Worm (Caenorhabditis elegans) whole organism, L1 larva: ENCODE results near the gene ncx-8.
A peak's percentile ranks its signal among the peaks of the same experiment; 100 is the strongest.

Experiments used
- C16A3.4 ChIP-seq: fragments of 150-350 bp; optimal IDR thresholded peaks from 2 replicates; lab custom pipeline; 2014; ENCODE audit warnings: missing biosample characterization, missing genetic modification characterization
- C34B4.2 ChIP-seq: sonication (generic microtip); optimal IDR thresholded peaks from 2 replicates; lab custom pipeline; 2017; ENCODE audit warnings: mild to moderate bottlenecking, missing genetic modification characterization, missing compliant biosample characterization
- F16B12.6 ChIP-seq: fragments of 150-350 bp; optimal IDR thresholded peaks from 2 replicates; lab custom pipeline; 2014; ENCODE audit warnings: missing biosample characterization, missing genetic modification characterization
- aha-1 ChIP-seq: fragments of 150-350 bp; optimal IDR thresholded peaks from 2 replicates; lab custom pipeline; 2014; ENCODE audit warnings: missing biosample characterization, missing genetic modification characterization
- aly-2 ChIP-seq: fragments of 150-350 bp; optimal IDR thresholded peaks from 2 replicates; lab custom pipeline; 2014; ENCODE audit warnings: missing biosample characterization, missing genetic modification characterization
- ama-1 ChIP-seq: fragments of 150-350 bp; optimal IDR thresholded peaks from 2 replicates; lab custom pipeline; 2014
- blmp-1 ChIP-seq: fragments of 150-350 bp; optimal IDR thresholded peaks from 2 replicates; lab custom pipeline; 2014; ENCODE audit warnings: missing biosample characterization, missing genetic modification characterization
- ceh-8 ChIP-seq: fragments of 200-800 bp; sonication (Bioruptor generic); optimal IDR thresholded peaks from 2 replicates; lab custom pipeline; 2018; ENCODE audit warnings: mild to moderate bottlenecking, missing genetic modification characterization, moderate library complexity, missing compliant biosample characterization
- ceh-82 ChIP-seq, 3 experiments: fragments of 150-350 bp in 1 of 3; sonication (generic microtip) in 2 of 3; optimal IDR thresholded peaks; 2 replicates each; lab custom pipeline; 2014 to 2017; ENCODE audit warnings: missing biosample characterization in 3 of 3, missing genetic modification characterization in 3 of 3
- ces-1 ChIP-seq: fragments of 150-350 bp; optimal IDR thresholded peaks from 2 replicates; lab custom pipeline; 2014; ENCODE audit warnings: missing biosample characterization, missing genetic modification reagents, missing genetic modification characterization
- efl-1 ChIP-seq, 4 experiments: fragments of 150-350 bp; optimal IDR thresholded peaks in 3 of 4; peaks in 1 of 4; 1 replicate in 1 of 4; 2 replicates in 3 of 4; lab custom pipeline; 2014; ENCODE audit warnings: missing biosample characterization in 2 of 4, missing genetic modification characterization in 2 of 4, missing genetic modification reagents in 2 of 4
- efl-3 ChIP-seq: fragments of 200-800 bp; sonication (Bioruptor generic); optimal IDR thresholded peaks from 2 replicates; lab custom pipeline; 2018; ENCODE audit warnings: mild to moderate bottlenecking, missing genetic modification characterization, missing compliant biosample characterization
- egl-13 ChIP-seq: sonication (generic microtip); optimal IDR thresholded peaks from 2 replicates; lab custom pipeline; 2016; ENCODE audit warnings: missing genotype, missing genetic modification reagents, missing genetic modification characterization, missing compliant biosample characterization
- elt-2 ChIP-seq: sonication (generic microtip); optimal IDR thresholded peaks from 2 replicates; lab custom pipeline; 2016; ENCODE audit warnings: missing genetic modification characterization, mild to moderate bottlenecking, inconsistent platforms, missing compliant biosample characterization, missing genetic modification reagents
- elt-3 ChIP-seq, 6 experiments: fragments of 150-350 bp in 1 of 6; sonication (generic microtip); optimal IDR thresholded peaks; 2 replicates each; lab custom pipeline; 2017 to 2018; ENCODE audit warnings: missing biosample characterization in 6 of 6, missing genetic modification characterization in 6 of 6, inconsistent platforms in 1 of 6
- fos-1 ChIP-seq: fragments of 150-350 bp; optimal IDR thresholded peaks from 2 replicates; lab custom pipeline; 2014; ENCODE audit warnings: missing biosample characterization, missing genetic modification characterization
- hlh-17 ChIP-seq: fragments of 200-800 bp; sonication (Bioruptor generic); optimal IDR thresholded peaks from 2 replicates; lab custom pipeline; 2018; ENCODE audit warnings: missing genetic modification characterization, mild to moderate bottlenecking, missing compliant biosample characterization, moderate library complexity, borderline replicate concordance
- hlh-4 ChIP-seq: sonication (generic microtip); optimal IDR thresholded peaks from 2 replicates; lab custom pipeline; 2016; ENCODE audit warnings: mild to moderate bottlenecking, missing genetic modification characterization, missing compliant biosample characterization
- isw-1 ChIP-seq: fragments of 200-800 bp; sonication (Bioruptor generic); IDR thresholded peaks from 2 replicates; pipeline ENCODE4 v1.3.6; 2022; ENCODE audit warnings: missing genetic modification characterization, missing compliant biosample characterization
- lin-13 ChIP-seq: fragments of 150-350 bp; optimal IDR thresholded peaks from 2 replicates; lab custom pipeline; 2014; ENCODE audit warnings: missing biosample characterization, missing genetic modification reagents, missing genetic modification characterization
- lin-14 ChIP-seq: fragments of 200-800 bp; sonication (Bioruptor generic); optimal IDR thresholded peaks from 2 replicates; lab custom pipeline; 2018; ENCODE audit warnings: mild to moderate bottlenecking, missing genetic modification characterization, moderate library complexity, missing compliant biosample characterization
- lin-15B ChIP-seq: fragments of 150-350 bp; sonication (generic microtip); optimal IDR thresholded peaks from 3 replicates; lab custom pipeline; 2014; ENCODE audit warnings: missing biosample characterization, missing genetic modification characterization
- lin-35 ChIP-seq, 2 experiments: fragments of 150-350 bp; optimal IDR thresholded peaks; 2 replicates each; lab custom pipeline; 2014; ENCODE audit warnings: missing biosample characterization in 2 of 2, missing genetic modification characterization in 2 of 2, missing genetic modification reagents in 2 of 2
- lin-39 ChIP-seq: fragments of 150-350 bp; optimal IDR thresholded peaks from 2 replicates; lab custom pipeline; 2014; ENCODE audit warnings: missing biosample characterization, missing genetic modification reagents, missing genetic modification characterization
- lir-3 ChIP-seq: sonication (generic microtip); optimal IDR thresholded peaks from 2 replicates; lab custom pipeline; 2016; ENCODE audit warnings: mild to moderate bottlenecking, missing genetic modification characterization, moderate library complexity, missing compliant biosample characterization; ENCODE audit not compliant: poor library complexity
- mab-9 ChIP-seq: fragments of 200-800 bp; sonication (Bioruptor generic); IDR thresholded peaks from 2 replicates; pipeline ENCODE4 v1.3.6; 2022; ENCODE audit warnings: missing genetic modification reagents, missing genetic modification characterization, missing compliant biosample characterization
- mdl-1 ChIP-seq, 2 experiments: fragments of 150-350 bp; optimal IDR thresholded peaks; 2 replicates each; lab custom pipeline; 2014 to 2017; ENCODE audit warnings: missing biosample characterization in 2 of 2, missing genetic modification characterization in 2 of 2, inconsistent platforms in 1 of 2
- mef-2 ChIP-seq: fragments of 150-350 bp; optimal IDR thresholded peaks from 2 replicates; lab custom pipeline; 2014; ENCODE audit warnings: missing biosample characterization, missing genetic modification characterization
- mep-1 ChIP-seq: fragments of 150-350 bp; optimal IDR thresholded peaks from 2 replicates; lab custom pipeline; 2014; ENCODE audit warnings: missing biosample characterization, missing genetic modification characterization
- nhr-12 ChIP-seq: sonication (generic microtip); optimal IDR thresholded peaks from 2 replicates; lab custom pipeline; 2017; ENCODE audit warnings: missing biosample characterization, missing genetic modification characterization
- nhr-19 ChIP-seq: fragments of 200-800 bp; sonication (Bioruptor generic); conservative IDR thresholded peaks from 2 replicates; pipeline ENCODE4 v1.3.6; 2022; ENCODE audit warnings: missing genetic modification characterization, missing compliant biosample characterization
- nhr-20 ChIP-seq: sonication (generic microtip); optimal IDR thresholded peaks from 2 replicates; lab custom pipeline; 2016; ENCODE audit warnings: mild to moderate bottlenecking, missing genetic modification characterization, missing compliant biosample characterization
- nhr-47 ChIP-seq: sonication (generic microtip); optimal IDR thresholded peaks from 2 replicates; lab custom pipeline; 2016; ENCODE audit warnings: mild to moderate bottlenecking, missing genetic modification characterization, moderate library complexity, missing compliant biosample characterization
- nhr-71 ChIP-seq: sonication (generic microtip); optimal IDR thresholded peaks from 2 replicates; lab custom pipeline; 2016; ENCODE audit warnings: mild to moderate bottlenecking, missing genetic modification characterization, moderate library complexity, missing compliant biosample characterization
- nhr-76 ChIP-seq: sonication (generic microtip); optimal IDR thresholded peaks from 2 replicates; lab custom pipeline; 2017; ENCODE audit warnings: missing biosample characterization, missing genetic modification characterization
- nhr-84 ChIP-seq: sonication (generic microtip); optimal IDR thresholded peaks from 2 replicates; lab custom pipeline; 2017; ENCODE audit warnings: missing biosample characterization, missing genetic modification characterization
- nhr-85 ChIP-seq: sonication (generic microtip); peaks from one replicate; lab custom pipeline; 2016; ENCODE audit warnings: missing genetic modification characterization, inconsistent platforms, missing compliant biosample characterization
- nhr-90 ChIP-seq: sonication (generic microtip); optimal IDR thresholded peaks from 2 replicates; lab custom pipeline; 2016; ENCODE audit warnings: mild to moderate bottlenecking, missing genetic modification characterization, missing compliant biosample characterization; ENCODE audit not compliant: poor library complexity
- pqm-1 ChIP-seq: sonication (generic microtip); optimal IDR thresholded peaks from 3 replicates; lab custom pipeline; 2017; ENCODE audit warnings: missing biosample characterization, missing genetic modification characterization
- skn-1 ChIP-seq: fragments of 150-350 bp; optimal IDR thresholded peaks from 2 replicates; lab custom pipeline; 2014; ENCODE audit warnings: missing biosample characterization, missing genetic modification characterization
- sox-4 ChIP-seq: sonication (generic microtip); optimal IDR thresholded peaks from 2 replicates; lab custom pipeline; 2016; ENCODE audit warnings: missing genetic modification characterization, missing compliant biosample characterization
- swsn-7 ChIP-seq: sonication (generic microtip); optimal IDR thresholded peaks from 2 replicates; lab custom pipeline; 2016; ENCODE audit warnings: missing genetic modification characterization, missing compliant biosample characterization
- tlp-1 ChIP-seq: fragments of 150-350 bp; optimal IDR thresholded peaks from 2 replicates; lab custom pipeline; 2014; ENCODE audit warnings: missing biosample characterization, missing genetic modification characterization
- unc-130 ChIP-seq: fragments of 150-350 bp; optimal IDR thresholded peaks from 2 replicates; lab custom pipeline; 2017; ENCODE audit warnings: missing biosample characterization, missing genetic modification characterization, inconsistent platforms
- unc-30 ChIP-seq: sonication (generic microtip); optimal IDR thresholded peaks from 2 replicates; lab custom pipeline; 2017; ENCODE audit warnings: missing biosample characterization, missing genetic modification characterization

The ncx-8 gene

DNA sequence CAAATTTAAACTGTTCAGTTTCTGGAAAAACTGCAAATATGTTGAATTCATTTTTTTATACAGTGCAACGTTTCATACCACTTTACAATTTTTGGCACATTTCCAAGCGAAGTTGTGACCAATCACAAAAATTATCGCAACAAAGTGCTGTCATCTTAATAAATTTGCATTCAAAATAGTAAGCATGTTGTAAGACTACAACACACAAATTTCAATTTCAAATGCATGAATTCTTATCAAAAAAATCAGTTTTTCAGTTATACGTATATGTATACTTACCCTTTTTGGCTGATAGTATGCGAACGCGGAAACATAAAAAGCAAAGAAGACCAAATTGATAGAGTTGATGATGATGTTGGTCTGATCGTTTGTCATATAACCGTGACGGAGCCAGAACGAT is 43.2 kb upstream of the ncx-8 start:
- TF ChIP-seq elt-2 (peak; percentile 66), efl-1 (optimal IDR thresholded peaks at IDR 0.05; lab: Kevin White, UChicago) (no peak), efl-1 (GFP tag; optimal IDR thresholded peaks at IDR 0.05 in 1 of 2; lab: Kevin White, UChicago) (peak in 1 of 2 experiments; percentile 83), hlh-4 (tag; lab: Kevin White, UChicago) (no peak), isw-1 (no peak), lin-14 (GFP tag; lab: Kevin White, UChicago) (peak; percentile 18)

DNA sequence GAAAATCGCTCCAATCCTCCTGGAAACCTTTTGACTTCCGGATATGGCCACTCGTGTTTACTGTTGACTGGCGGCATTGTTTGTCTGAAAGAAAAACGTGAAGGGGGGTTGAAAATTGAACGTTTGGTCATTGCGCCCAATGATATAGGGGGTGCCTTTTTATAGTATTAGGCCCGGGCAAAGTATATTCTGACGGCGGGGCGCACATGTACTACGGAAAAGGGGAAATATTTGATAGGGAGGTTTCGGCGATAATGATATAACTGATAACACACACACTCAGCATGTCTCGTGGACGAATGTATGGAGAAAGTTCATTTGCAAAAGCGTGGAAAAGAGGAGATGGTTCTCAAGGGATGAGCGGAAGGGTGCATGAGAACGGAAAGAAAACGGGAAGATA is 40.6 kb upstream of the ncx-8 start, which contains the start of gene cpt-4:
Gene cpt-4 (minus strand): TSS at position 84 of the 400 bp plus-strand sequence.
- TF ChIP-seq swsn-7 (no peak), C34B4.2 (no peak), efl-3 (GFP tag; lab: Kevin White, UChicago) (no peak), aha-1 (tag; lab: Kevin White, UChicago) (no peak), nhr-19 (GFP tag; lab: Robert Waterston, UW) (no peak), ama-1 (lab: Kevin White, UChicago) (no peak), nhr-84 (tag; lab: Kevin White, UChicago) (no peak), unc-130 (tag; lab: Kevin White, UChicago) (no peak), sox-4 (no peak), blmp-1 (tag; lab: Kevin White, UChicago) (peak; percentile 50), nhr-85 (tag; lab: Kevin White, UChicago) (peak; percentile 30), nhr-47 (tag; lab: Kevin White, UChicago) (no peak), lin-15B (tag; lab: Kevin White, UChicago) (no peak), hlh-17 (GFP tag; lab: Kevin White, UChicago) (no peak), ces-1 (GFP tag; lab: Kevin White, UChicago) (no peak), elt-3 (tag; optimal IDR thresholded peaks at IDR 0.05; lab: Kevin White, UChicago) (peak in 1 of 6 experiments; percentile 36), unc-30 (tag; lab: Kevin White, UChicago) (no peak), F16B12.6 (no peak), mdl-1 (tag; optimal IDR thresholded peaks at IDR 0.05; lab: Kevin White, UChicago) (peak in 1 of 2 experiments; percentile 33), hlh-4 (tag; lab: Kevin White, UChicago) (no peak), pqm-1 (tag; lab: Kevin White, UChicago) (peak; percentile 63), C16A3.4 (tag; lab: Kevin White, UChicago) (no peak), ceh-82 (tag; optimal IDR thresholded peaks at IDR 0.05; lab: Kevin White, UChicago) (no peak), lin-35 (GFP tag; optimal IDR thresholded peaks at IDR 0.05; lab: Kevin White, UChicago) (peak in 1 of 2 experiments; percentile 10), lin-14 (GFP tag; lab: Kevin White, UChicago) (peak; percentile 33), mef-2 (tag; lab: Kevin White, UChicago) (no peak), elt-2 (peak; percentile 79), nhr-71 (tag; lab: Kevin White, UChicago) (no peak), ceh-8 (no peak), mep-1 (tag; lab: Kevin White, UChicago) (no peak)
- TF ChIP-seq, all 84 proteins: peak for 8

DNA sequence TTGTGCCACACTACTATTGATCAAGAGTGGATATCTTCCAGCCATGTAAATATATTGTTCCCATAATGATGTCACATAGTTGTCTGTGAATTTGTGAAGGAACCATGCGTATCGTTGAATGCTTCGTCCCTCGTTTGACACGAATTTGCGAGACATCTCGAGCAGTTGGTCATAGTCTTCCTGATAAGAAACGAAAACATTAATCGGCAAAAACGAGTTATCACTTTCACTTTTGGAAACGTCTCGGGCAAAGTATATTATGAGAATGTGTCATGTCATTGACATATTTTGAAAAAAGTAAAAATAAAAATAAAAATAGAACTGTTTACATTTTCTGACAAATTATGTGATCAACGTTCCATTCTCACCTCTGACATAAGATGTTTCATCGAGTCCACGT is 39.4 kb upstream of the ncx-8 start:
- peak; percentile 47 for TF ChIP-seq blmp-1 (tag; lab: Kevin White, UChicago)
- no peak for TF ChIP-seq skn-1 (tag; lab: Kevin White, UChicago)
- TF ChIP-seq elt-2: peak; percentile 72
- TF ChIP-seq nhr-12 (tag; lab: Kevin White, UChicago): no peak
- TF ChIP-seq lin-14 (GFP tag; lab: Kevin White, UChicago): peak; percentile 11
- TF ChIP-seq mab-9 (GFP tag; lab: Robert Waterston, UW): no peak

DNA sequence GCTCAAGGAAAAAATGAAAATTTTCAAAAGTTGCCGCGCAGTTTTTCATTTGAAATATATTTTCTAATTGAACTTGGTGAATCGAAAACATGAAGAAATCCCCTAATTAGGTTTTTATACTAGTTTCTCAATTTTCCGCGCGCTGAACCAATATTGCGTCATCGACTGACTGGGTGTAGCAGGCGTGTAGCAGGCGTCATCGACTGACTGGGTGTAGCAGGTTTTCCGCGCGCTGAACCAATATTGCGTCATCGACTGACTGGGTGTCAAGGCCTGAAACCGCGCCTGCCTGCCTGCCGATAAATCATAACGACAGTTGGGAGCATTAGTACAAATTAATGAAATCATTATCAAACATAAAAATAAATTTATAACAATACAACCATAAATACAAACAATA is 36.4 kb upstream of the ncx-8 start:
- no peak for TF ChIP-seq nhr-84 (tag; lab: Kevin White, UChicago)
- TF ChIP-seq hlh-17 (GFP tag; lab: Kevin White, UChicago): no peak
- TF ChIP-seq egl-13 (tag; lab: Kevin White, UChicago): no peak
- no peak for TF ChIP-seq lir-3 (tag; lab: Kevin White, UChicago)
- no peak for TF ChIP-seq nhr-20 (tag; lab: Kevin White, UChicago)
- no peak for TF ChIP-seq nhr-19 (GFP tag; lab: Robert Waterston, UW)
- no peak for TF ChIP-seq ces-1 (GFP tag; lab: Kevin White, UChicago)
- TF ChIP-seq ama-1 (lab: Kevin White, UChicago): no peak
- TF ChIP-seq tlp-1: no peak
- TF ChIP-seq fos-1: no peak
- TF ChIP-seq nhr-76 (tag; lab: Kevin White, UChicago): no peak
- no peak for TF ChIP-seq unc-130 (tag; lab: Kevin White, UChicago)
- TF ChIP-seq nhr-90 (tag; lab: Kevin White, UChicago): no peak
- TF ChIP-seq aly-2 (tag; lab: Kevin White, UChicago): no peak
- no peak for TF ChIP-seq lin-35 (GFP tag; optimal IDR thresholded peaks at IDR 0.05; lab: Kevin White, UChicago)
- TF ChIP-seq lin-15B (tag; lab: Kevin White, UChicago): no peak
- no peak for TF ChIP-seq lin-39
- no peak for TF ChIP-seq lin-13 (GFP tag; lab: Kevin White, UChicago)
